Worm (Caenorhabditis elegans) whole organism, young adult: ENCODE results near the gene pik-1.

Experiments
- B0035.1 ChIP-seq: sonication (generic microtip); optimal IDR thresholded peaks from 2 replicates; lab custom pipeline; 2016; ENCODE audit warnings: missing genetic modification characterization, mild to moderate bottlenecking, missing compliant biosample characterization, missing genotype, missing genetic modification reagents
- C06A6.2 ChIP-seq: fragments of 200-800 bp; sonication (Bioruptor generic); conservative IDR thresholded peaks from 2 replicates; pipeline ENCODE4 v1.3.6; 2022; ENCODE audit warnings: missing genetic modification characterization, missing compliant biosample characterization
- F33H1.4 ChIP-seq: fragments of 200-800 bp; sonication (Bioruptor generic); IDR thresholded peaks from 2 replicates; pipeline ENCODE4 v1.3.6; 2022; ENCODE audit warnings: missing genetic modification reagents, missing genetic modification characterization, missing compliant biosample characterization
- F39B2.1 ChIP-seq: fragments of 200-800 bp; sonication (Bioruptor generic); IDR thresholded peaks from 2 replicates; pipeline ENCODE4 v1.3.6; 2022; ENCODE audit warnings: missing genetic modification reagents, missing genetic modification characterization, missing compliant biosample characterization
- F57A8.1 ChIP-seq: fragments of 200-800 bp; sonication (Bioruptor generic); optimal IDR thresholded peaks from 2 replicates; lab custom pipeline; 2018; ENCODE audit warnings: mild to moderate bottlenecking, missing genetic modification characterization, moderate library complexity, missing compliant biosample characterization
- K11D2.4 ChIP-seq: fragments of 200-800 bp; sonication (Bioruptor generic); IDR thresholded peaks from 2 replicates; pipeline ENCODE4 v1.3.6; 2022; ENCODE audit warnings: missing genetic modification reagents, missing genetic modification characterization, missing compliant biosample characterization
- Y67H2A.10 ChIP-seq: fragments of 200-800 bp; sonication (Bioruptor generic); conservative IDR thresholded peaks from 2 replicates; pipeline ENCODE4 v1.3.6; 2022; ENCODE audit warnings: missing genetic modification reagents, missing genetic modification characterization, missing compliant biosample characterization
- Y79H2A.3 ChIP-seq: fragments of 200-800 bp; sonication (Bioruptor generic); conservative IDR thresholded peaks from 2 replicates; pipeline ENCODE4 v1.3.6; 2022; ENCODE audit warnings: missing genetic modification reagents, missing genetic modification characterization, missing compliant biosample characterization
- Y95B8A.8 ChIP-seq: fragments of 200-800 bp; sonication (Bioruptor generic); IDR thresholded peaks from 2 replicates; pipeline ENCODE4 v1.3.6; 2022; ENCODE audit warnings: missing genetic modification reagents, missing genetic modification characterization, missing compliant biosample characterization
- ZK185.1 ChIP-seq: sonication (generic microtip); optimal IDR thresholded peaks from 2 replicates; lab custom pipeline; 2016; ENCODE audit warnings: mild to moderate bottlenecking, missing genetic modification characterization, missing compliant biosample characterization; ENCODE audit not compliant: poor library complexity, severe bottlenecking
- ama-1 ChIP-seq, 3 experiments: fragments of 150-350 bp in 1 of 3; sonication (generic microtip) in 2 of 3; optimal IDR thresholded peaks; 2 replicates each; lab custom pipeline; 2014 to 2018; ENCODE audit warnings: missing biosample characterization in 2 of 3, missing genetic modification characterization in 2 of 3, missing genetic modification reagents in 2 of 3
- ceh-40 ChIP-seq: fragments of 200-800 bp; sonication (Bioruptor generic); IDR thresholded peaks from 2 replicates; pipeline ENCODE4 v1.3.6; 2022; ENCODE audit warnings: missing genetic modification characterization, missing compliant biosample characterization
- ceh-58 ChIP-seq: fragments of 200-800 bp; sonication (Bioruptor generic); IDR thresholded peaks from 2 replicates; pipeline ENCODE4 v1.3.6; 2022; ENCODE audit warnings: missing genetic modification characterization, missing compliant biosample characterization
- dpff-1 ChIP-seq: sonication (generic microtip); optimal IDR thresholded peaks from 2 replicates; lab custom pipeline; 2017; ENCODE audit warnings: mild to moderate bottlenecking, missing genetic modification characterization, missing compliant biosample characterization
- dpl-1 ChIP-seq: fragments of 150-350 bp; optimal IDR thresholded peaks from 2 replicates; lab custom pipeline; 2014; ENCODE audit warnings: missing biosample characterization, missing genetic modification reagents, missing genetic modification characterization
- egrh-3 ChIP-seq: fragments of 200-800 bp; sonication (Bioruptor generic); IDR thresholded peaks from 2 replicates; pipeline ENCODE4 v1.3.6; 2022; ENCODE audit warnings: missing genetic modification reagents, missing genetic modification characterization, missing compliant biosample characterization
- ets-4 ChIP-seq: fragments of 200-800 bp; sonication (Bioruptor generic); optimal IDR thresholded peaks from 2 replicates; lab custom pipeline; 2018; ENCODE audit warnings: mild to moderate bottlenecking, missing genetic modification characterization, missing compliant biosample characterization
- gei-17 ChIP-seq: fragments of 200-800 bp; sonication (Bioruptor generic); optimal IDR thresholded peaks from 2 replicates; lab custom pipeline; 2018; ENCODE audit warnings: mild to moderate bottlenecking, missing genetic modification characterization, missing compliant biosample characterization
- hlh-12 ChIP-seq: sonication (generic microtip); optimal IDR thresholded peaks from 2 replicates; lab custom pipeline; 2016; ENCODE audit warnings: missing genetic modification characterization, missing compliant biosample characterization
- hlh-26 ChIP-seq: fragments of 200-800 bp; sonication (Bioruptor generic); conservative IDR thresholded peaks from 2 replicates; pipeline ENCODE4 v1.3.6; 2022; ENCODE audit warnings: missing genetic modification reagents, missing genetic modification characterization, missing compliant biosample characterization
- hmg-20 ChIP-seq: fragments of 200-800 bp; sonication (Bioruptor generic); IDR thresholded peaks from 2 replicates; pipeline ENCODE4 v1.3.6; 2022; ENCODE audit warnings: missing genetic modification reagents, missing genetic modification characterization, missing compliant biosample characterization
- hsf-1 ChIP-seq: fragments of 200-800 bp; sonication (Bioruptor generic); IDR thresholded peaks from 2 replicates; pipeline ENCODE4 v1.3.6; 2022; ENCODE audit warnings: missing genetic modification reagents, missing genetic modification characterization, missing compliant biosample characterization
- let-526 ChIP-seq: fragments of 200-800 bp; sonication (Bioruptor generic); IDR thresholded peaks from 2 replicates; pipeline ENCODE4 v1.3.6; 2022; ENCODE audit warnings: missing genetic modification reagents, missing genetic modification characterization, missing compliant biosample characterization
- let-607 ChIP-seq, 2 experiments: fragments of 200-800 bp in 1 of 2; sonication (Bioruptor generic) in 1 of 2; sonication (generic microtip) in 1 of 2; optimal IDR thresholded peaks; 2 replicates each; lab custom pipeline; 2016 to 2018; ENCODE audit warnings: mild to moderate bottlenecking in 2 of 2, missing compliant biosample characterization in 2 of 2, missing genetic modification characterization in 2 of 2, moderate library complexity in 2 of 2, missing genotype in 1 of 2
- lin-26 ChIP-seq: fragments of 200-800 bp; sonication (Bioruptor generic); IDR thresholded peaks from 2 replicates; pipeline ENCODE4 v1.3.6; 2022; ENCODE audit warnings: missing genetic modification reagents, missing genetic modification characterization, missing compliant biosample characterization
- lin-35 ChIP-seq, 3 experiments: fragments of 150-350 bp in 2 of 3; sonication (generic microtip) in 1 of 3; optimal IDR thresholded peaks; 2 replicates each; lab custom pipeline; 2014 to 2018; ENCODE audit warnings: missing biosample characterization in 3 of 3, missing genetic modification characterization in 3 of 3, missing genetic modification reagents in 3 of 3
- lin-40 ChIP-seq: sonication (generic microtip); optimal IDR thresholded peaks from 2 replicates; lab custom pipeline; 2016; ENCODE audit warnings: missing genetic modification characterization, mild to moderate bottlenecking, missing compliant biosample characterization, missing genotype, missing genetic modification reagents
- lin-54 ChIP-seq: fragments of 200-800 bp; sonication (Bioruptor generic); optimal IDR thresholded peaks from 2 replicates; lab custom pipeline; 2018; ENCODE audit warnings: mild to moderate bottlenecking, missing genetic modification characterization, missing compliant biosample characterization
- lir-1 ChIP-seq: fragments of 200-800 bp; sonication (Bioruptor generic); conservative IDR thresholded peaks from 2 replicates; pipeline ENCODE4 v1.3.6; 2022; ENCODE audit warnings: missing genetic modification reagents, missing genetic modification characterization, missing compliant biosample characterization
- lsy-27 ChIP-seq: sonication (generic microtip); optimal IDR thresholded peaks from 2 replicates; lab custom pipeline; 2017; ENCODE audit warnings: missing genetic modification characterization, mild to moderate bottlenecking, missing compliant biosample characterization, antibody characterized with exemption, missing genotype, borderline replicate concordance; ENCODE audit not compliant: insufficient read depth
- mcd-1 ChIP-seq: fragments of 200-800 bp; sonication (Bioruptor generic); IDR thresholded peaks from 2 replicates; pipeline ENCODE4 v1.3.6; 2022; ENCODE audit warnings: missing genetic modification reagents, missing genetic modification characterization, missing compliant biosample characterization
- nhr-179 ChIP-seq: sonication (generic microtip); optimal IDR thresholded peaks from 2 replicates; lab custom pipeline; 2016; ENCODE audit warnings: mild to moderate bottlenecking, missing genetic modification characterization, missing compliant biosample characterization
- nhr-27 ChIP-seq: fragments of 200-800 bp; sonication (Bioruptor generic); optimal IDR thresholded peaks from 2 replicates; lab custom pipeline; 2018; ENCODE audit warnings: mild to moderate bottlenecking, missing genetic modification characterization, moderate library complexity, missing compliant biosample characterization
- pbrm-1 ChIP-seq: fragments of 200-800 bp; sonication (Bioruptor generic); IDR thresholded peaks from 2 replicates; pipeline ENCODE4 v1.3.6; 2022; ENCODE audit warnings: missing genetic modification reagents, missing genetic modification characterization, missing compliant biosample characterization
- repo-1 ChIP-seq: sonication (generic microtip); optimal IDR thresholded peaks from 2 replicates; lab custom pipeline; 2017; ENCODE audit warnings: mild to moderate bottlenecking, missing genetic modification characterization, missing compliant biosample characterization
- snpc-1.1 ChIP-seq: sonication (generic microtip); optimal IDR thresholded peaks from 2 replicates; lab custom pipeline; 2017; ENCODE audit warnings: missing genetic modification characterization, mild to moderate bottlenecking, missing compliant biosample characterization, antibody characterized with exemption, moderate library complexity, missing genotype, missing genetic modification reagents; ENCODE audit not compliant: insufficient read depth
- snpc-3.4 ChIP-seq: sonication (generic microtip); optimal IDR thresholded peaks from 2 replicates; lab custom pipeline; 2017; ENCODE audit warnings: missing genetic modification characterization, mild to moderate bottlenecking, missing compliant biosample characterization, antibody characterized with exemption, moderate library complexity, missing genotype, missing genetic modification reagents
- snpc-4 ChIP-seq, 5 experiments: fragments of 150-350 bp in 1 of 5; sonication (generic microtip) in 4 of 5; optimal IDR thresholded peaks; 2 replicates each; lab custom pipeline; 2014 to 2018; ENCODE audit warnings: missing genetic modification characterization in 5 of 5, missing biosample characterization in 3 of 5, antibody characterized with exemption in 2 of 5, mild to moderate bottlenecking in 2 of 5, missing compliant biosample characterization in 2 of 5, missing genotype in 2 of 5, moderate library complexity in 2 of 5, missing genetic modification reagents in 1 of 5
- tlf-1 ChIP-seq: fragments of 200-800 bp; sonication (Bioruptor generic); optimal IDR thresholded peaks from 2 replicates; lab custom pipeline; 2018; ENCODE audit warnings: mild to moderate bottlenecking, missing genetic modification characterization, missing compliant biosample characterization
- unc-62 ChIP-seq: fragments of 150-350 bp; optimal IDR thresholded peaks from 2 replicates; lab custom pipeline; 2014; ENCODE audit warnings: missing biosample characterization, missing genetic modification reagents, missing genetic modification characterization
- xnd-1 ChIP-seq: sonication (generic microtip); optimal IDR thresholded peaks from 2 replicates; lab custom pipeline; 2016; ENCODE audit warnings: missing genotype, missing genetic modification reagents, missing genetic modification characterization, missing compliant biosample characterization
- ztf-25 ChIP-seq: fragments of 200-800 bp; sonication (Bioruptor generic); IDR thresholded peaks from 2 replicates; pipeline ENCODE4 v1.3.6; 2022; ENCODE audit warnings: missing genetic modification reagents, missing genetic modification characterization, missing compliant biosample characterization
- ztf-28 ChIP-seq: fragments of 200-800 bp; sonication (Bioruptor generic); IDR thresholded peaks from 2 replicates; pipeline ENCODE4 v1.3.6; 2022; ENCODE audit warnings: missing genetic modification reagents, missing genetic modification characterization, missing compliant biosample characterization

Gene pik-1

ce11 chrIV:13386043-13386442 is 29.8 kb upstream of the pik-1 start, which contains the start of the genes Y62E10A.20, Y62E10A.23 and mdt-9 (continued):
- TF ChIP-seq lin-35 (GFP tag; optimal IDR thresholded peaks at IDR 0.05; lab: Kevin White, UChicago) (peak in 1 of 3 experiments; percentile 73), nhr-27 (tag; lab: Kevin White, UChicago) (no peak), ZK185.1 (peak; percentile 17), F33H1.4 (GFP tag; lab: Robert Waterston, UW) (peak; percentile 46), Y95B8A.8 (no peak), hlh-12 (tag; lab: Kevin White, UChicago) (no peak), gei-17 (GFP tag; lab: Kevin White, UChicago) (no peak), snpc-1.1 (peak; percentile 61)

- TF ChIP-seq Y79H2A.3 (GFP tag; lab: Robert Waterston, UW) (no peak), lsy-27 (tag; lab: Kevin White, UChicago) (no peak), F39B2.1 (GFP tag; lab: Robert Waterston, UW) (no peak), snpc-1.1 (no peak), ceh-58 (GFP tag; lab: Robert Waterston, UW) (no peak), nhr-179 (no peak), unc-62 (GFP tag; lab: Kevin White, UChicago) (no peak), xnd-1 (no peak), ZK185.1 (no peak), lir-1 (GFP tag; lab: Robert Waterston, UW) (no peak), nhr-27 (tag; lab: Kevin White, UChicago) (no peak), let-526 (GFP tag; lab: Robert Waterston, UW) (no peak), hlh-26 (no peak), let-607 (tag; optimal IDR thresholded peaks at IDR 0.05; lab: Kevin White, UChicago) (no peak), F57A8.1 (GFP tag; lab: Kevin White, UChicago) (no peak), ztf-28 (GFP tag; lab: Robert Waterston, UW) (no peak), Y67H2A.10 (GFP tag; lab: Robert Waterston, UW) (no peak), repo-1 (tag; lab: Kevin White, UChicago) (no peak), hsf-1 (GFP tag; lab: Robert Waterston, UW) (no peak), dpl-1 (GFP tag; lab: Kevin White, UChicago) (no peak)
- TF ChIP-seq, all 124 proteins: peak for 0
These were observed 28.9 kb upstream of the pik-1 start, which contains the start of gene lsm-3 for ce11 chrIV:13386903-13387302. TSS of gene lsm-3 (plus strand) at chrIV:13387203.

- TF ChIP-seq C06A6.2 (GFP tag; lab: Robert Waterston, UW) (no peak), ztf-28 (GFP tag; lab: Robert Waterston, UW) (no peak), K11D2.4 (peak; percentile 60), ceh-58 (GFP tag; lab: Robert Waterston, UW) (no peak), dpff-1 (tag; lab: Kevin White, UChicago) (peak; percentile 50), ztf-25 (GFP tag; lab: Robert Waterston, UW) (no peak), ama-1 (optimal IDR thresholded peaks at IDR 0.05; lab: Kevin White, UChicago) (peak; percentile 62), ama-1 (GFP tag; optimal IDR thresholded peaks at IDR 0.05; lab: Kevin White, UChicago) (no peak), ets-4 (GFP tag; lab: Kevin White, UChicago) (no peak), mcd-1 (GFP tag; lab: Robert Waterston, UW) (peak; percentile 51), Y67H2A.10 (GFP tag; lab: Robert Waterston, UW) (no peak), snpc-4 (GFP tag; optimal IDR thresholded peaks at IDR 0.05; lab: Kevin White, UChicago) (no peak), snpc-4 (tag; optimal IDR thresholded peaks at IDR 0.05; lab: Kevin White, UChicago) (no peak), tlf-1 (GFP tag; lab: Kevin White, UChicago) (peak; percentile 29), snpc-3.4 (peak; percentile 30), repo-1 (tag; lab: Kevin White, UChicago) (peak; percentile 82), lin-54 (no peak), lin-26 (GFP tag; lab: Robert Waterston, UW) (no peak), lin-40 (tag; lab: Kevin White, UChicago) (peak; percentile 47), F33H1.4 (GFP tag; lab: Robert Waterston, UW) (no peak), hmg-20 (GFP tag; lab: Robert Waterston, UW) (0 out of 2 replicates have a peak, but pooled peaks have one; percentile 3), ceh-40 (no peak), gei-17 (GFP tag; lab: Kevin White, UChicago) (peak; percentile 20), pbrm-1 (GFP tag; lab: Robert Waterston, UW) (peak; percentile 71), B0035.1 (tag; lab: Kevin White, UChicago) (peak; percentile 74), egrh-3 (GFP tag; lab: Robert Waterston, UW) (no peak)
These were observed 27.1 kb upstream of the pik-1 start for ce11 chrIV:13388779-13389178.
